Worm (Caenorhabditis elegans) whole organism, early embryonic: ENCODE measurements around the gene klp-17.

ENCODE experiments used
- B0310.2 ChIP-seq: sonication (generic microtip); optimal IDR thresholded peaks from 2 replicates; lab custom pipeline; 2016; ENCODE audit warnings: mild to moderate bottlenecking, missing genetic modification characterization, missing compliant biosample characterization
- F13C5.2 ChIP-seq: sonication (generic microtip); optimal IDR thresholded peaks from 2 replicates; lab custom pipeline; 2017; ENCODE audit warnings: mild to moderate bottlenecking, missing genetic modification characterization, inconsistent platforms, missing compliant biosample characterization
- aly-1 ChIP-seq: sonication (generic microtip); optimal IDR thresholded peaks from 2 replicates; lab custom pipeline; 2016; ENCODE audit warnings: missing genetic modification characterization, missing compliant biosample characterization
- ama-1 ChIP-seq: fragments of 150-350 bp; optimal IDR thresholded peaks from 2 replicates; lab custom pipeline; 2014
- ceh-13 ChIP-seq: fragments of 200-800 bp; sonication (Bioruptor generic); optimal IDR thresholded peaks from 2 replicates; lab custom pipeline; 2018; ENCODE audit warnings: mild to moderate bottlenecking, missing genetic modification characterization, missing compliant biosample characterization
- ceh-36 ChIP-seq: sonication (generic microtip); optimal IDR thresholded peaks from 2 replicates; lab custom pipeline; 2016; ENCODE audit warnings: missing genetic modification characterization, inconsistent platforms, missing compliant biosample characterization
- ets-7 ChIP-seq: sonication (generic microtip); optimal IDR thresholded peaks from 2 replicates; lab custom pipeline; 2016; ENCODE audit warnings: missing genotype, missing genetic modification characterization, missing compliant biosample characterization
- flt-1 ChIP-seq: fragments of 200-800 bp; sonication (Bioruptor generic); IDR thresholded peaks from 2 replicates; pipeline ENCODE4 v1.3.6; 2022; ENCODE audit warnings: missing genetic modification characterization, missing compliant biosample characterization
- hmbx-1 ChIP-seq: sonication (generic microtip); optimal IDR thresholded peaks from 2 replicates; lab custom pipeline; 2016; ENCODE audit warnings: mild to moderate bottlenecking, missing genetic modification characterization, missing compliant biosample characterization
- hmg-4 ChIP-seq: fragments of 200-800 bp; sonication (Bioruptor generic); optimal IDR thresholded peaks from 2 replicates; lab custom pipeline; 2018; ENCODE audit warnings: mild to moderate bottlenecking, missing genetic modification characterization, missing compliant biosample characterization
- hnd-1 ChIP-seq: sonication (generic microtip); optimal IDR thresholded peaks from 2 replicates; lab custom pipeline; 2016; ENCODE audit warnings: missing genetic modification characterization, missing compliant biosample characterization
- pes-1 ChIP-seq: fragments of 200-800 bp; sonication (Bioruptor generic); IDR thresholded peaks from 2 replicates; pipeline ENCODE4 v1.3.6; 2022; ENCODE audit warnings: missing genetic modification reagents, missing genetic modification characterization, missing compliant biosample characterization
- scrt-1 ChIP-seq: fragments of 200-800 bp; sonication (Bioruptor generic); IDR thresholded peaks from 2 replicates; pipeline ENCODE4 v1.3.6; 2022; ENCODE audit warnings: missing genetic modification characterization, missing compliant biosample characterization
- sea-1 ChIP-seq: fragments of 200-800 bp; sonication (Bioruptor generic); conservative IDR thresholded peaks from 2 replicates; pipeline ENCODE4 v1.3.6; 2022; ENCODE audit warnings: missing genetic modification characterization, missing compliant biosample characterization
- tbx-11 ChIP-seq: fragments of 200-800 bp; sonication (Bioruptor generic); IDR thresholded peaks from 2 replicates; pipeline ENCODE4 v1.3.6; 2022; ENCODE audit warnings: missing genetic modification characterization, missing compliant biosample characterization
- tbx-37 ChIP-seq: fragments of 200-800 bp; sonication (Bioruptor generic); conservative IDR thresholded peaks from 2 replicates; pipeline ENCODE4 v1.3.6; 2022; ENCODE audit warnings: missing genetic modification reagents, missing genetic modification characterization, missing compliant biosample characterization
- tra-4 ChIP-seq: sonication (generic microtip); optimal IDR thresholded peaks from 2 replicates; lab custom pipeline; 2017; ENCODE audit warnings: missing genetic modification characterization, missing compliant biosample characterization

The klp-17 gene

ce11 chrII:11418476-11418875 lies 49.0 kb downstream of the klp-17 start:
- no peak for TF ChIP-seq pes-1
- TF ChIP-seq tbx-11, result no peak
- TF ChIP-seq F13C5.2 (tag; lab: Kevin White, UChicago), result no peak
- no peak for TF ChIP-seq ceh-36 (tag; lab: Kevin White, UChicago)
- no peak for TF ChIP-seq scrt-1
- no peak for TF ChIP-seq tbx-37 (GFP tag; lab: Robert Waterston, UW)
- TF ChIP-seq tra-4, result no peak
- TF ChIP-seq hmg-4 (GFP tag; lab: Kevin White, UChicago), result no peak
- no peak for TF ChIP-seq hmbx-1 (tag; lab: Kevin White, UChicago)
- no peak for TF ChIP-seq hnd-1 (tag; lab: Kevin White, UChicago)
- no peak for TF ChIP-seq sea-1 (GFP tag; lab: Robert Waterston, UW)
- TF ChIP-seq B0310.2, result no peak
- no peak for TF ChIP-seq ets-7 (tag; lab: Kevin White, UChicago)
- TF ChIP-seq ama-1 (lab: Kevin White, UChicago), result no peak
- TF ChIP-seq flt-1 (GFP tag; lab: Robert Waterston, UW), result no peak
- TF ChIP-seq aly-1 (tag; lab: Kevin White, UChicago), result no peak
- no peak for TF ChIP-seq ceh-13 (GFP tag; lab: Kevin White, UChicago)

- TF ChIP-seq tbx-11, result no peak
- TF ChIP-seq hnd-1 (tag; lab: Kevin White, UChicago), result no peak
- no peak for TF ChIP-seq aly-1 (tag; lab: Kevin White, UChicago)
- TF ChIP-seq ceh-13 (GFP tag; lab: Kevin White, UChicago), result no peak
- TF ChIP-seq scrt-1, result no peak
- TF ChIP-seq sea-1 (GFP tag; lab: Robert Waterston, UW), result no peak
- no peak for TF ChIP-seq pes-1
- TF ChIP-seq B0310.2, result no peak
- no peak for TF ChIP-seq hmbx-1 (tag; lab: Kevin White, UChicago)
- no peak for TF ChIP-seq ets-7 (tag; lab: Kevin White, UChicago)
- no peak for TF ChIP-seq ceh-36 (tag; lab: Kevin White, UChicago)
- no peak for TF ChIP-seq ama-1 (lab: Kevin White, UChicago)
- no peak for TF ChIP-seq flt-1 (GFP tag; lab: Robert Waterston, UW)
- TF ChIP-seq hmg-4 (GFP tag; lab: Kevin White, UChicago), result no peak
- no peak for TF ChIP-seq tra-4
- TF ChIP-seq tbx-37 (GFP tag; lab: Robert Waterston, UW), result no peak
- TF ChIP-seq F13C5.2 (tag; lab: Kevin White, UChicago), result no peak
Observed at ce11 chrII:11417999-11418398, 49.4 kb downstream of the klp-17 start, which contains the start of gene C05D12.2. TSS of gene C05D12.2 (plus strand) at chrII:11418299.
